Fruit fly (Drosophila melanogaster) whole organism, embryonic: ENCODE results near the gene abo.

Experiments used
- Atf-2 ChIP-seq: fragments of 200-800 bp; sonication (Bioruptor generic); optimal IDR thresholded peaks from 2 replicates; lab custom pipeline; 2016; ENCODE audit warnings: missing biosample characterization, missing genetic modification characterization
- B-H1 ChIP-seq: fragments of 200-800 bp; sonication (Bioruptor generic); IDR thresholded peaks from 3 replicates; pipeline ENCODE4 v1.3.6; 2022; ENCODE audit warnings: missing biosample characterization, missing genetic modification characterization
- BEAF-32 ChIP-seq: fragments of 200-800 bp; sonication (Bioruptor generic); optimal IDR thresholded peaks from 3 replicates; lab custom pipeline; 2017; ENCODE audit warnings: missing biosample characterization, missing genetic modification characterization, mild to moderate bottlenecking, moderate library complexity, missing genetic modification reagents
- CG10366 ChIP-seq: fragments of 200-800 bp; sonication (Bioruptor generic); IDR thresholded peaks from 2 replicates; pipeline ENCODE4 v1.3.6; 2022; ENCODE audit warnings: missing biosample characterization, missing genetic modification characterization
- CG10565 ChIP-seq: fragments of 200-800 bp; sonication (Bioruptor generic); optimal IDR thresholded peaks from 3 replicates; lab custom pipeline; 2016; ENCODE audit warnings: missing biosample characterization, mild to moderate bottlenecking, missing genetic modification characterization
- CG13775 ChIP-seq: fragments of 200-800 bp; sonication (Bioruptor generic); optimal IDR thresholded peaks from 3 replicates; lab custom pipeline; 2017; ENCODE audit warnings: missing biosample characterization, mild to moderate bottlenecking, missing genetic modification characterization
- CG16779 ChIP-seq: fragments of 200-800 bp; sonication (Bioruptor generic); IDR thresholded peaks from 2 replicates; pipeline ENCODE4 v1.3.6; 2022; ENCODE audit warnings: missing biosample characterization, missing genetic modification characterization
- CG17328 ChIP-seq: fragments of 200-800 bp; sonication (Bioruptor generic); IDR thresholded peaks from 2 replicates; pipeline ENCODE4 v1.3.6; 2022; ENCODE audit warnings: missing biosample characterization, missing genetic modification characterization
- CG18619 ChIP-seq: fragments of 200-800 bp; sonication (Bioruptor generic); optimal IDR thresholded peaks from 3 replicates; lab custom pipeline; 2017; ENCODE audit warnings: missing biosample characterization, mild to moderate bottlenecking, missing genetic modification characterization
- CG18764 ChIP-seq: fragments of 200-800 bp; sonication (Bioruptor generic); optimal IDR thresholded peaks from 3 replicates; lab custom pipeline; 2016; ENCODE audit warnings: missing biosample characterization, missing genetic modification characterization
- CG31224 ChIP-seq: fragments of 200-800 bp; sonication (Bioruptor generic); IDR thresholded peaks from 2 replicates; pipeline ENCODE4 v1.3.6; 2022; ENCODE audit warnings: missing biosample characterization, missing genetic modification characterization
- CG31388 ChIP-seq: fragments of 200-800 bp; sonication (Bioruptor generic); optimal IDR thresholded peaks from 2 replicates; lab custom pipeline; 2016; ENCODE audit warnings: missing biosample characterization, missing genetic modification characterization
- CG31441 ChIP-seq: fragments of 200-800 bp; sonication (Bioruptor generic); IDR thresholded peaks from 2 replicates; pipeline ENCODE4 v1.3.6; 2022; ENCODE audit warnings: missing biosample characterization, missing genetic modification characterization
- CG32772 ChIP-seq: fragments of 200-800 bp; sonication (Bioruptor generic); IDR thresholded peaks from 2 replicates; pipeline ENCODE4 v1.3.6; 2022; ENCODE audit warnings: missing biosample characterization, missing genetic modification characterization
- CG4328 ChIP-seq: fragments of 200-800 bp; sonication (Bioruptor generic); optimal IDR thresholded peaks from 3 replicates; lab custom pipeline; 2017; ENCODE audit warnings: missing biosample characterization, missing genetic modification reagents, missing genetic modification characterization
- CG43689 ChIP-seq: fragments of 200-800 bp; sonication (Bioruptor generic); IDR thresholded peaks from 2 replicates; pipeline ENCODE4 v1.3.6; 2022; ENCODE audit warnings: missing biosample characterization, missing genetic modification characterization
- CG4820 ChIP-seq: fragments of 200-800 bp; sonication (Bioruptor generic); optimal IDR thresholded peaks from 3 replicates; lab custom pipeline; 2016; ENCODE audit warnings: missing biosample characterization, missing genetic modification characterization
- CG6254 ChIP-seq: fragments of 200-800 bp; sonication (Bioruptor generic); optimal IDR thresholded peaks from 3 replicates; lab custom pipeline; 2017; ENCODE audit warnings: mild to moderate bottlenecking, missing biosample characterization, missing genetic modification reagents, missing genetic modification characterization
- CG6813 ChIP-seq: fragments of 200-800 bp; sonication (Bioruptor generic); optimal IDR thresholded peaks from 2 replicates; lab custom pipeline; 2017; ENCODE audit warnings: missing biosample characterization, missing genetic modification characterization, mild to moderate bottlenecking, moderate library complexity, missing genetic modification reagents
- CG8290 ChIP-seq, 3 experiments: fragments of 200-800 bp; sonication (Bioruptor generic); optimal IDR thresholded peaks; 2 replicates each; lab custom pipeline; 2016 to 2019; ENCODE audit warnings: missing biosample characterization in 3 of 3, missing genetic modification characterization in 3 of 3, mild to moderate bottlenecking in 2 of 3, moderate library complexity in 1 of 3
- Dad ChIP-seq: fragments of 200-800 bp; sonication (Bioruptor generic); optimal IDR thresholded peaks from 3 replicates; lab custom pipeline; 2016; ENCODE audit warnings: missing biosample characterization, missing genetic modification characterization
- Dbx ChIP-seq: fragments of 200-800 bp; sonication (Bioruptor generic); IDR thresholded peaks from 3 replicates; pipeline ENCODE4 v1.3.6; 2022; ENCODE audit warnings: missing biosample characterization, missing genetic modification characterization
- Dfd ChIP-seq, 2 experiments: fragments of >200 bp; optimal IDR thresholded peaks; 2 replicates each; lab custom pipeline; 2017; ENCODE audit warnings: missing biosample characterization in 2 of 2, missing genetic modification characterization in 2 of 2
- Dll ChIP-seq: fragments of 200-800 bp; sonication (Bioruptor generic); IDR thresholded peaks from 4 replicates; pipeline ENCODE4 v1.3.6; 2022; ENCODE audit warnings: missing biosample characterization, missing genetic modification characterization; ENCODE audit not compliant: partially characterized antibody
- Fer3 ChIP-seq: fragments of 200-800 bp; sonication (Bioruptor generic); optimal IDR thresholded peaks from 2 replicates; lab custom pipeline; 2018; ENCODE audit warnings: missing biosample characterization, mild to moderate bottlenecking, missing genetic modification characterization, moderate library complexity
- H15 ChIP-seq: fragments of 200-800 bp; sonication (Bioruptor generic); IDR thresholded peaks from 3 replicates; pipeline ENCODE4 v1.3.6; 2022; ENCODE audit warnings: missing biosample characterization, missing genetic modification characterization
- HHEX ChIP-seq: fragments of 200-800 bp; sonication (Bioruptor generic); optimal IDR thresholded peaks from 3 replicates; lab custom pipeline; 2017; ENCODE audit warnings: missing biosample characterization, mild to moderate bottlenecking, missing genetic modification characterization, missing genetic modification reagents
- Hand ChIP-seq: fragments of 200-800 bp; sonication (Bioruptor generic); optimal IDR thresholded peaks from 2 replicates; lab custom pipeline; 2017; ENCODE audit warnings: mild to moderate bottlenecking, missing biosample characterization, missing genetic modification reagents, missing genetic modification characterization
- Hr39 ChIP-seq: fragments of >200 bp; optimal IDR thresholded peaks from 2 replicates; lab custom pipeline; 2017
- Lpt ChIP-seq: fragments of >200 bp; optimal IDR thresholded peaks from 2 replicates; lab custom pipeline; 2018; ENCODE audit warnings: missing biosample characterization, missing genetic modification characterization
- Ssrp ChIP-seq: fragments of 200-800 bp; sonication (Bioruptor generic); optimal IDR thresholded peaks from 2 replicates; lab custom pipeline; 2018; ENCODE audit warnings: missing biosample characterization, mild to moderate bottlenecking, missing genetic modification characterization, moderate library complexity
- Xbp1 ChIP-seq: fragments of 200-800 bp; sonication (Bioruptor generic); optimal IDR thresholded peaks from 3 replicates; lab custom pipeline; 2016; ENCODE audit warnings: missing biosample characterization, mild to moderate bottlenecking, missing genetic modification characterization
- al ChIP-seq: fragments of 200-800 bp; sonication (Bioruptor generic); IDR thresholded peaks from 2 replicates; pipeline ENCODE4 v1.3.6; 2022; ENCODE audit warnings: missing biosample characterization, missing genetic modification characterization
- amos ChIP-seq: fragments of 200-800 bp; sonication (Bioruptor generic); IDR thresholded peaks from 2 replicates; pipeline ENCODE4 v1.3.6; 2022; ENCODE audit warnings: missing biosample characterization, missing genetic modification characterization; ENCODE audit not compliant: partially characterized antibody
- bbx ChIP-seq: fragments of 200-800 bp; sonication (Bioruptor generic); IDR thresholded peaks from 2 replicates; pipeline ENCODE4 v1.3.6; 2022; ENCODE audit warnings: missing biosample characterization, missing genetic modification characterization; ENCODE audit not compliant: partially characterized antibody
- br ChIP-seq: fragments of >200 bp; optimal IDR thresholded peaks from 2 replicates; lab custom pipeline; 2017
- cad ChIP-seq: fragments of >200 bp; optimal IDR thresholded peaks from 2 replicates; lab custom pipeline; 2017; ENCODE audit warnings: missing biosample characterization, missing genetic modification characterization
- cato ChIP-seq: fragments of 200-800 bp; sonication (Bioruptor generic); optimal IDR thresholded peaks from 2 replicates; lab custom pipeline; 2016; ENCODE audit warnings: missing biosample characterization, missing genetic modification characterization, borderline replicate concordance
- fd64A ChIP-seq: fragments of 200-800 bp; sonication (Bioruptor generic); optimal IDR thresholded peaks from 3 replicates; lab custom pipeline; 2018; ENCODE audit warnings: missing biosample characterization, mild to moderate bottlenecking, missing genetic modification characterization
- fru ChIP-seq: fragments of >200 bp; optimal IDR thresholded peaks from 2 replicates; lab custom pipeline; 2017
- hbn ChIP-seq: fragments of 200-800 bp; sonication (Bioruptor generic); IDR thresholded peaks from 2 replicates; pipeline ENCODE4 v1.3.6; 2022; ENCODE audit warnings: missing biosample characterization, missing genetic modification characterization; ENCODE audit not compliant: partially characterized antibody
- her ChIP-seq: fragments of 200-800 bp; sonication (Bioruptor generic); optimal IDR thresholded peaks from 2 replicates; lab custom pipeline; 2016; ENCODE audit warnings: missing biosample characterization, missing genetic modification characterization
- ind ChIP-seq: fragments of 200-800 bp; sonication (Bioruptor generic); optimal IDR thresholded peaks from 3 replicates; lab custom pipeline; 2016; ENCODE audit warnings: missing biosample characterization, missing genetic modification characterization
- inv ChIP-seq: fragments of 200-800 bp; sonication (Bioruptor generic); IDR thresholded peaks from 2 replicates; pipeline ENCODE4 v1.3.6; 2022; ENCODE audit warnings: missing biosample characterization, missing genetic modification characterization; ENCODE audit not compliant: partially characterized antibody
- nmo ChIP-seq: fragments of 200-800 bp; sonication (Bioruptor generic); optimal IDR thresholded peaks from 2 replicates; lab custom pipeline; 2018; ENCODE audit warnings: missing biosample characterization, mild to moderate bottlenecking, missing genetic modification characterization, moderate library complexity
- salm ChIP-seq: fragments of 200-800 bp; sonication (Bioruptor generic); optimal IDR thresholded peaks from 2 replicates; lab custom pipeline; 2018; ENCODE audit warnings: missing biosample characterization, mild to moderate bottlenecking, missing genetic modification characterization
- shn ChIP-seq: fragments of 200-800 bp; sonication (Bioruptor generic); optimal IDR thresholded peaks from 3 replicates; lab custom pipeline; 2016; ENCODE audit warnings: missing biosample characterization, missing genetic modification characterization
- stwl ChIP-seq: fragments of 200-800 bp; sonication (Bioruptor generic); optimal IDR thresholded peaks from 3 replicates; lab custom pipeline; 2018; ENCODE audit warnings: missing biosample characterization, mild to moderate bottlenecking, missing genetic modification characterization, moderate library complexity
- tgo ChIP-seq: fragments of 200-800 bp; sonication (Bioruptor generic); IDR thresholded peaks from 3 replicates; pipeline ENCODE4 v1.3.6; 2022; ENCODE audit warnings: missing biosample characterization, missing genetic modification characterization
- usp ChIP-seq: fragments of >200 bp; optimal IDR thresholded peaks from 2 replicates; lab custom pipeline; 2017; ENCODE audit warnings: missing biosample characterization, missing genetic modification characterization
- vfl ChIP-seq: fragments of 200-800 bp; sonication (Bioruptor generic); optimal IDR thresholded peaks from 2 replicates; lab custom pipeline; 2016; ENCODE audit warnings: missing biosample characterization, missing genetic modification characterization
- zf30C ChIP-seq: fragments of 200-800 bp; sonication (Bioruptor generic); optimal IDR thresholded peaks from 3 replicates; lab custom pipeline; 2018; ENCODE audit warnings: missing biosample characterization, mild to moderate bottlenecking, missing genetic modification characterization

Gene abo

DNA sequence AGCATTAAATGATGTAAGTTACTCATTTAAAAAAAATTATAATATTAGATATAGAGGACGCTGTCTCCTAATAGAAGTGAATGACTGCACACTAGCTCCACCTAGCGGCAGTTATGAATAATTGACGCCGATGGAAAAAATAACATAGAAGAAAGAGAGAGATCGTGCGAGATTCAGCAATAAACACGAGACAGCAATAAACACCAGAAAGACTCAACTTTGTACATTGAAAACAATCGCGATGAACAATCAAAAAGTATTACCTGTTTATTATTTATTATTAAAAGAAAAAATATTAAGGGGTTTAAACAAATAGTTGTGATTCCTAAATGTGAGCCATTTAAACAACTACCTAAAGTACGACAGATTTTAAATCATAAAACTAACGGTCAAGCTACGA lies 11.0 kb upstream of the abo start (continued):
- TF ChIP-seq CG31388 (GFP tag; lab: Kevin White, UChicago) (no peak), Dad (no peak), CG6254 (GFP tag; lab: Kevin White, UChicago) (peak; percentile 30), nmo (GFP tag; lab: Kevin White, UChicago) (peak; percentile 48), fru (lab: Kevin White, UChicago) (no peak), Dfd (GFP tag; optimal IDR thresholded peaks at IDR 0.05; lab: Kevin White, UChicago) (no peak), Ssrp (no peak), H15 (GFP tag; lab: Robert Waterston, UW) (peak; percentile 56), BEAF-32 (GFP tag; lab: Kevin White, UChicago) (no peak), HHEX (peak; percentile 17), tgo (GFP tag; lab: Robert Waterston, UW) (no peak), Atf-2 (no peak), bbx (GFP tag; lab: Robert Waterston, UW) (no peak), br (lab: Kevin White, UChicago) (no peak), CG4820 (peak; percentile 38), ind (GFP tag; lab: Kevin White, UChicago) (peak; percentile 43), Dbx (GFP tag; lab: Robert Waterston, UW) (no peak), CG10366 (GFP tag; lab: Robert Waterston, UW) (no peak), zf30C (GFP tag; lab: Kevin White, UChicago) (peak; percentile 49), CG18764 (peak; percentile 39), vfl (GFP tag; lab: Kevin White, UChicago) (no peak), Xbp1 (GFP tag; lab: Kevin White, UChicago) (no peak), stwl (tag; lab: Kevin White, UChicago) (peak; percentile 66), CG4328 (GFP tag; lab: Kevin White, UChicago) (peak; percentile 44), her (GFP tag; lab: Kevin White, UChicago) (no peak), cad (GFP tag; lab: Kevin White, UChicago) (no peak), CG8290 (GFP tag; optimal IDR thresholded peaks at IDR 0.05; lab: Kevin White, UChicago) (peak; percentile 76), CG8290 (tag; optimal IDR thresholded peaks at IDR 0.05; lab: Kevin White, UChicago) (no peak), CG6813 (peak; percentile 34), fd64A (no peak), cato (GFP tag; lab: Kevin White, UChicago) (no peak), usp (no peak), CG31441 (peak; percentile 67), CG10565 (GFP tag; lab: Kevin White, UChicago) (no peak), CG16779 (0 out of 2 replicates have a peak, but pooled peaks have one; percentile 3), B-H1 (GFP tag; lab: Robert Waterston, UW) (peak; percentile 34; the same call in 1 of the 3 replicates), inv (GFP tag; lab: Robert Waterston, UW) (no peak), hbn (no peak), amos (GFP tag; lab: Robert Waterston, UW) (no peak), Lpt (GFP tag; lab: Kevin White, UChicago) (no peak), CG13775 (GFP tag; lab: Kevin White, UChicago) (no peak), CG17328 (GFP tag; lab: Robert Waterston, UW) (no peak), al (GFP tag; lab: Robert Waterston, UW) (peak; percentile 14; the same call in 1 of the 2 replicates), shn (GFP tag; lab: Kevin White, UChicago) (no peak), CG32772 (peak; percentile 63; the same call in 1 of the 2 replicates), Dll (GFP tag; lab: Robert Waterston, UW) (no peak), Hand (GFP tag; lab: Kevin White, UChicago) (no peak), CG18619 (GFP tag; lab: Kevin White, UChicago) (no peak), Hr39 (lab: Kevin White, UChicago) (no peak), Fer3 (tag; lab: Kevin White, UChicago) (peak; percentile 42), salm (no peak), CG31224 (GFP tag; lab: Robert Waterston, UW) (peak; percentile 25; the same call in 1 of the 2 replicates), CG43689 (GFP tag; lab: Robert Waterston, UW) (no peak)
